Worm (Caenorhabditis elegans): ENCODE measurements around the gene C52E2.3.

- no peak for TF ChIP-seq nfya-1 (tag; optimal IDR thresholded peaks at IDR 0.05; ENCODE audit: borderline replicate concordance, insufficient read depth)
- no peak for TF ChIP-seq unc-130 (GFP tag; optimal IDR thresholded peaks at IDR 0.05)
These were observed 13.2 kb downstream of the C52E2.3 start, which contains the start of gene C16C4.17 for ce11 chrII:1864278-1864677.

Data from whole organism, young adult.